Worm (Caenorhabditis elegans): ENCODE data around the gene Y75B8A.23.

- TF ChIP-seq Y95B8A.8 (GFP tag; IDR thresholded peaks at IDR 0.05) (no peak), fkh-3 (tag; optimal IDR thresholded peaks at IDR 0.05) (no peak), ceh-27 (GFP tag; optimal IDR thresholded peaks at IDR 0.05) (no peak), ztf-3 (GFP tag; optimal IDR thresholded peaks at IDR 0.05) (no peak), F23B12.7 (tag; optimal IDR thresholded peaks at IDR 0.05; ENCODE audit: insufficient read depth) (no peak), ceh-91 (GFP tag; IDR thresholded peaks at IDR 0.05) (no peak), ztf-18 (tag; optimal IDR thresholded peaks at IDR 0.05) (no peak)
Measured at ce11 chrIII:12233493-12233892, 17.0 kb upstream of the Y75B8A.23 start.

Data from whole organism, young adult.